Fruit fly (Drosophila melanogaster): ENCODE results near the gene CG14377.

Gene CG14377

dm6 chr3R:13446489-13446888 lies 48.9 kb downstream of the CG14377 start (continued):
- TF ChIP-seq CG8924 (tag; optimal IDR thresholded peaks at IDR 0.05): peak; percentile 59
- no peak for TF ChIP-seq GATAe (GFP tag; conservative IDR thresholded peaks at IDR 0.05)
- no peak for TF ChIP-seq pb (GFP tag; optimal IDR thresholded peaks at IDR 0.05)
- TF ChIP-seq eve (GFP tag; optimal IDR thresholded peaks at IDR 0.05): no peak
- no peak for TF ChIP-seq CG4328 (GFP tag; optimal IDR thresholded peaks at IDR 0.05)
- no peak for TF ChIP-seq br (optimal IDR thresholded peaks at IDR 0.05)
- no peak for TF ChIP-seq Sry-δ (GFP tag; optimal IDR thresholded peaks at IDR 0.05)
- no peak for TF ChIP-seq CG11560 (tag; IDR thresholded peaks at IDR 0.05)
- TF ChIP-seq danr (GFP tag; IDR thresholded peaks at IDR 0.05): no peak
- peak; percentile 56 for TF ChIP-seq lilli (GFP tag; optimal IDR thresholded peaks at IDR 0.05)
- TF ChIP-seq CG14710 (tag; optimal IDR thresholded peaks at IDR 0.05): peak; percentile 42
- TF ChIP-seq Sox102F (GFP tag; optimal IDR thresholded peaks at IDR 0.05): peak; percentile 58
- no peak for TF ChIP-seq unc-4 (GFP tag; IDR thresholded peaks at IDR 0.05; ENCODE audit: partially characterized antibody)
- TF ChIP-seq crp (GFP tag; optimal IDR thresholded peaks at IDR 0.05): no peak
- TF ChIP-seq ftz-f1 (GFP tag; optimal IDR thresholded peaks at IDR 0.05): no peak
- TF ChIP-seq CG43689 (GFP tag; IDR thresholded peaks at IDR 0.05): no peak
- no peak for TF ChIP-seq CG11398 (GFP tag; optimal IDR thresholded peaks at IDR 0.05)
- no peak for TF ChIP-seq CG17912 (GFP tag; optimal IDR thresholded peaks at IDR 0.05)
- TF ChIP-seq CG16815 (GFP tag; optimal IDR thresholded peaks at IDR 0.05): peak; percentile 20
- TF ChIP-seq Kr (GFP tag; optimal IDR thresholded peaks at IDR 0.05): no peak
- TF ChIP-seq ham (GFP tag; IDR thresholded peaks at IDR 0.05): no peak
- TF ChIP-seq CG10209 (GFP tag; optimal IDR thresholded peaks at IDR 0.05): peak; percentile 34
- no peak for TF ChIP-seq emc (GFP tag; optimal IDR thresholded peaks at IDR 0.05)
- no peak for TF ChIP-seq pfk (GFP tag; optimal IDR thresholded peaks at IDR 0.05)
- no peak for TF ChIP-seq CG2129 (GFP tag; IDR thresholded peaks at IDR 0.05; ENCODE audit: partially characterized antibody)
- TF ChIP-seq Nf-YC (tag; optimal IDR thresholded peaks at IDR 0.05): no peak
- TF ChIP-seq CG3726 (GFP tag; IDR thresholded peaks at IDR 0.05): no peak
- TF ChIP-seq ase (GFP tag; IDR thresholded peaks at IDR 0.05): no peak
- TF ChIP-seq Mes4 (GFP tag; optimal IDR thresholded peaks at IDR 0.05): no peak
- TF ChIP-seq kay (GFP tag; optimal IDR thresholded peaks at IDR 0.05): no peak
- TF ChIP-seq hb (GFP tag; IDR thresholded peaks at IDR 0.05; ENCODE audit: partially characterized antibody): no peak
- no peak for TF ChIP-seq sens-2 (GFP tag; IDR thresholded peaks at IDR 0.05)
- TF ChIP-seq CG1529 (GFP tag; optimal IDR thresholded peaks at IDR 0.05): no peak
- no peak for TF ChIP-seq ab (GFP tag; optimal IDR thresholded peaks at IDR 0.05)
- peak; percentile 19 for TF ChIP-seq az2 (GFP tag; optimal IDR thresholded peaks at IDR 0.05)
- TF ChIP-seq CG18599 (GFP tag; optimal IDR thresholded peaks at IDR 0.05): peak; percentile 21
- no peak for TF ChIP-seq CG14014 (GFP tag; IDR thresholded peaks at IDR 0.05)
- TF ChIP-seq CG18011 (GFP tag; optimal IDR thresholded peaks at IDR 0.05): no peak
- no peak for TF ChIP-seq vfl (GFP tag; optimal IDR thresholded peaks at IDR 0.05)
- peak; percentile 46 for TF ChIP-seq Abd-B (GFP tag; optimal IDR thresholded peaks at IDR 0.05)
- no peak for TF ChIP-seq CG31388 (GFP tag; optimal IDR thresholded peaks at IDR 0.05)
- no peak for TF ChIP-seq caup (GFP tag; optimal IDR thresholded peaks at IDR 0.05; ENCODE audit: severe bottlenecking)
- no peak for TF ChIP-seq Vsx1 (GFP tag; optimal IDR thresholded peaks at IDR 0.05)
- TF ChIP-seq TFAM (GFP tag; optimal IDR thresholded peaks at IDR 0.05): no peak
- TF ChIP-seq tll (GFP tag; optimal IDR thresholded peaks at IDR 0.05): no peak
- peak; percentile 34 for TF ChIP-seq Ptx1 (GFP tag; IDR thresholded peaks at IDR 0.05)
- TF ChIP-seq sqz (GFP tag; optimal IDR thresholded peaks at IDR 0.05): no peak
- TF ChIP-seq CG4707 (GFP tag; optimal IDR thresholded peaks at IDR 0.05): no peak
- no peak for TF ChIP-seq Elba2 (GFP tag; optimal IDR thresholded peaks at IDR 0.05)
- no peak for TF ChIP-seq hkb (optimal IDR thresholded peaks at IDR 0.05)
- TF ChIP-seq hkb (GFP tag; IDR thresholded peaks at IDR 0.05): no peak
- no peak for TF ChIP-seq crc (GFP tag; optimal IDR thresholded peaks at IDR 0.05)
